Fruit fly (Drosophila melanogaster): ENCODE results near the gene Eig71Ec.

Eig71Ec gene

DNA sequence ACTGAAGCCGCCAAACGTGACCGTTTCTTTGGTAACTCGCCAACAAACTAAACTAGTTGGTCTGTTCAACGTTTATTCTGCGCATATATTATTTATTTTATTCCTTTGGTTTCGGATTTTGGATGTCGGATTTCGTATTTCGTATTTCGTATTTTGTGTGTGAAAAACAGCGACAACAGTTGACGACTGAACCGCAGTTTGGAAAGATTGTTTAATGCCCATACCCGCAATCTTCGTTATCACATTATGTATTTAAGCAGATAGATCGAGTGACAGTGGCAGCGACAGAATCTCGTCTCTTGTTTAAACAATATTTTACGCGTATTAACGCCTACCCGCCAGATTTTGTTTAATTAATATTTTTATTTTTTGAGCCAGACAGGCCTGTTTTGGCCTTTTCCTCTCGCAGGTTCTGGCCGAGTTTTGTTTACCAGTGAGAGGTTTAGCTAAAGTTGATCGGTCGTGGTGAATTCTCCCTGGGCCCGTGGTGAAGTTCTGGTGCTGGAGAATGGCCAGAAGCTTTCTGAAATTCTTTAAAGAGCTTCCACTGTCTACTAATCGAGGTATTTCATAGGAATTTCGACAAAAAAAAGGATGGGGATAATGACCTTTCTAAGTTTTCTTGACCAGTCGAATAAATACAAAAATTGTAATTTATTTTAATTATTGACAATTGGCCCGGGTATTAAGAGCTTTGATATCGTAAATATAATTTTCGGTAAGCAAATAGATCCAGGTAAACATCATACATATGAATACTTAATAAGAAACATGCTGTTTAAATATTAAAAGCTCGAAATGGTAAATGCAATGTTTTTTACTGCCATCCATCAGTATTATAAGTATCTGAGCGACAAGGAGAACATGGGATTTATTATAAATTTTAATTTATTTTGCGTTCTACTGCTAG is 4.1 kb downstream of the Eig71Ec start, which contains the start of the genes comm3 and CG43083:
TSS of gene comm3 (minus strand) at position 51 of the 910 bp plus-strand sequence.
TSS of gene CG43083 (plus strand) at position 860 of the 910 bp plus-strand sequence.
- no peak for TF ChIP-seq Mnt (GFP tag; optimal IDR thresholded peaks at IDR 0.05)
- TF ChIP-seq CG7101 (tag; optimal IDR thresholded peaks at IDR 0.05), result no peak
- no peak for TF ChIP-seq CG11617 (GFP tag; optimal IDR thresholded peaks at IDR 0.05)
- TF ChIP-seq CG7045 (GFP tag; optimal IDR thresholded peaks at IDR 0.05), result no peak
- no peak for TF ChIP-seq kay (GFP tag; ENCODE audit: borderline replicate concordance)
- no peak for TF ChIP-seq bab1 (GFP tag; optimal IDR thresholded peaks at IDR 0.05)
- no peak for TF ChIP-seq cic (GFP tag; optimal IDR thresholded peaks at IDR 0.05)
- no peak for TF ChIP-seq CG33017 (tag; optimal IDR thresholded peaks at IDR 0.05)
- no peak for TF ChIP-seq CG12768 (GFP tag; optimal IDR thresholded peaks at IDR 0.05)
- no peak for TF ChIP-seq CG5204 (GFP tag; optimal IDR thresholded peaks at IDR 0.05)
- TF ChIP-seq toe (GFP tag; optimal IDR thresholded peaks at IDR 0.05), result no peak
- TF ChIP-seq Clk (GFP tag; optimal IDR thresholded peaks at IDR 0.05), result no peak
- no peak for TF ChIP-seq ovo (GFP tag; optimal IDR thresholded peaks at IDR 0.05)

DNA sequence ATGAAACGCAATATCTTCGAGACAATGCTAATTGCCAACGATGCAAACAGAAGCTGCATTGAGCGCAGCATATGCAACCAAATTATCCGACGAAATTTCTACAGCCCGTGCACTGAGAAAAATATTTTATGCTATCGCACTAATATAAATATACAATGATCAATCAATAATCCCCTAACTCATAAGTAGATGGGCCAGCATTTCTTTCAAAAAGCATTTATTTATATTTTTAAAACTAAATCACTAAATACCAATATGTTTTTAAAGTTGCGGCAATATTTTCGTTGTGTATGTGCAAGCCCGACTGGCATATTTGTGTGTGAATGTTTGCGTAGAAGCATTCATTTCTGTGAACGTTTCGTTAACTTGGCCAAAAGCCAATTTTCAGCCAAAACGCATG is 5.9 kb downstream of the Eig71Ec start:
- no peak for TF ChIP-seq kay (GFP tag; ENCODE audit: borderline replicate concordance)
- TF ChIP-seq toe (GFP tag; optimal IDR thresholded peaks at IDR 0.05), result no peak
- TF ChIP-seq Mnt (GFP tag; optimal IDR thresholded peaks at IDR 0.05), result no peak
- no peak for TF ChIP-seq CG14711 (tag; optimal IDR thresholded peaks at IDR 0.05)
- TF ChIP-seq CG11617 (GFP tag; optimal IDR thresholded peaks at IDR 0.05), result no peak
- TF ChIP-seq Hr96 (GFP tag; optimal IDR thresholded peaks at IDR 0.05), result no peak
- no peak for TF ChIP-seq cnc (optimal IDR thresholded peaks at IDR 0.05)
- TF ChIP-seq tj (GFP tag; optimal IDR thresholded peaks at IDR 0.05), result no peak
- no peak for TF ChIP-seq CG7101 (tag; optimal IDR thresholded peaks at IDR 0.05)
- TF ChIP-seq ovo (GFP tag; optimal IDR thresholded peaks at IDR 0.05), result no peak
- TF ChIP-seq CG7045 (GFP tag; optimal IDR thresholded peaks at IDR 0.05), result no peak

DNA sequence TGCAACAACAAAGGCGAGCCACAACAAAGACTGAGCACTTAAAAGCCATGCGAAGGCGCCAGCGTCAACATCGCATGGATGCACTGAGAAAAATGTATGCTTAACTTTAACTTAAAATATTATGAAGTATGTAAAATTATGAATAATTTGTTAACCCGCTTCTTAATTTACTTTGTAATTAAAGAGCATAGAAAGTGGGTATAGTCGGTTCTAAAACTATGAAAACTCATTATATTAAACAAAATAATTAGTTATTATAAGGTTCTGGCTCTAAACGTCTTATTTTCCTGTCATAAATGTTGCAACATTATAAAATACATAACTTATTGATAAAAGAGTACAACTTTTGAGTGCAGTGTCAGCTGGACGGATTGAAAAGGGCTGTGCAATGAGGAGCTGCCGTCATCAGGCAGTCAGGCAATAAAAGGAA is 10.4 kb downstream of the Eig71Ec start:
- TF ChIP-seq CG1620 (GFP tag; optimal IDR thresholded peaks at IDR 0.05) (no peak), CG12768 (GFP tag; optimal IDR thresholded peaks at IDR 0.05) (no peak), CG11617 (GFP tag; optimal IDR thresholded peaks at IDR 0.05) (no peak), bab1 (GFP tag; optimal IDR thresholded peaks at IDR 0.05) (no peak), CG7101 (tag; optimal IDR thresholded peaks at IDR 0.05) (no peak), kay (GFP tag; ENCODE audit: borderline replicate concordance) (no peak), CG14711 (tag; optimal IDR thresholded peaks at IDR 0.05) (no peak), cnc (optimal IDR thresholded peaks at IDR 0.05) (no peak), Mnt (GFP tag; optimal IDR thresholded peaks at IDR 0.05) (no peak), Crg-1 (GFP tag; optimal IDR thresholded peaks at IDR 0.05) (no peak), toe (GFP tag; optimal IDR thresholded peaks at IDR 0.05) (no peak), CG5204 (GFP tag; optimal IDR thresholded peaks at IDR 0.05) (no peak), CG33017 (tag; optimal IDR thresholded peaks at IDR 0.05) (no peak)

DNA sequence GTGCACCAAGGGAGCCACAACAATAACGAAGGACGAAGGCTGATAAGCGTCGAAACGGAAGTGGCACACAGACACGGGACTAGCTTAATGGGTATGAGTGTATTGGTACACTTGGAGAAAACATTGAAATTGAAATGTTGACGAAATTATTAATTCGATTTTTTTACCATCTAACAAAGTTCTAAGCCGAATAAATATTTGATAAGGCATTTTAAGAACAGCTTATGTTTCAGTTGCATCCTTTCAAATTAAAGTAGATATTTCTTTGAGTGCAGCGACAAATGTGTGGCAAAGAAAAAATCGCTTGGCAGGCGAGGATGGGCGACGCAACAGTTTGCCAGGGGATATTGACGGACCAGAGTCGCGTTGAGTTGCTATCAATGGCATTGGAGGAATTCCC is 12.1 kb downstream of the Eig71Ec start:
- TF ChIP-seq Hr96 (GFP tag; optimal IDR thresholded peaks at IDR 0.05) (no peak), tj (GFP tag; optimal IDR thresholded peaks at IDR 0.05) (no peak), CG14711 (tag; optimal IDR thresholded peaks at IDR 0.05) (no peak), CG12768 (GFP tag; optimal IDR thresholded peaks at IDR 0.05) (no peak), CG11617 (GFP tag; optimal IDR thresholded peaks at IDR 0.05) (no peak), Crg-1 (GFP tag; optimal IDR thresholded peaks at IDR 0.05) (no peak), Clk (GFP tag; optimal IDR thresholded peaks at IDR 0.05) (no peak), CG7101 (tag; optimal IDR thresholded peaks at IDR 0.05) (no peak), pad (GFP tag; optimal IDR thresholded peaks at IDR 0.05) (no peak), toe (GFP tag; optimal IDR thresholded peaks at IDR 0.05) (no peak), bab1 (GFP tag; optimal IDR thresholded peaks at IDR 0.05) (no peak), cnc (optimal IDR thresholded peaks at IDR 0.05) (no peak), CG1620 (GFP tag; optimal IDR thresholded peaks at IDR 0.05) (no peak), Mnt (GFP tag; optimal IDR thresholded peaks at IDR 0.05) (no peak), kay (GFP tag; ENCODE audit: borderline replicate concordance) (no peak), CG5204 (GFP tag; optimal IDR thresholded peaks at IDR 0.05) (no peak)

DNA sequence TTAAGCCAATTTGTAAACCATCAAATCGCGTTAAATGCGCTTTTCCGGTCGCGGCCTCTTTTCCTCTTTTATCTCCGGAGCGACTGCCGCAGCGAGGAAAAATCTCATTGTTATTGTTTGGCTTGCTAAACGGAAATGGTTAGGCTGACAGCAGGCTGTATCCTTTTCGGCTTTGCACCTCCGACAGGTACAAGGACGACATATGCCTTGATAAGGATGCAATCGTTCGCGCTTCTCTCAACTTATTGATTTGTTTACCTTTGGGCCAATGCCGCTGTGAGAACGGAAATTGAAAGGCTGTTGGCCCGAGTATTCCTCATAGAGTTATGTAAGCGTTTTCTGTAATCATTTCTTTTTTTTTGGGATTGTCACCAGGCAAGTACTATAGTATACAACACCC is 13.5 kb downstream of the Eig71Ec start:
- no peak for TF ChIP-seq cic (GFP tag; optimal IDR thresholded peaks at IDR 0.05)
- no peak for TF ChIP-seq CG1620 (GFP tag; optimal IDR thresholded peaks at IDR 0.05)
- TF ChIP-seq CG11617 (GFP tag; optimal IDR thresholded peaks at IDR 0.05), result no peak
- TF ChIP-seq ovo (GFP tag; optimal IDR thresholded peaks at IDR 0.05), result no peak
- no peak for TF ChIP-seq tj (GFP tag; optimal IDR thresholded peaks at IDR 0.05)
- TF ChIP-seq pad (GFP tag; optimal IDR thresholded peaks at IDR 0.05), result no peak
- TF ChIP-seq Crg-1 (GFP tag; optimal IDR thresholded peaks at IDR 0.05), result no peak
- TF ChIP-seq CG33017 (tag; optimal IDR thresholded peaks at IDR 0.05), result no peak
- TF ChIP-seq cnc (optimal IDR thresholded peaks at IDR 0.05), result no peak
- TF ChIP-seq CG12768 (GFP tag; optimal IDR thresholded peaks at IDR 0.05), result no peak
- no peak for TF ChIP-seq CG14711 (tag; optimal IDR thresholded peaks at IDR 0.05)
- no peak for TF ChIP-seq CG5204 (GFP tag; optimal IDR thresholded peaks at IDR 0.05)
- no peak for TF ChIP-seq toe (GFP tag; optimal IDR thresholded peaks at IDR 0.05)
- no peak for TF ChIP-seq CG7045 (GFP tag; optimal IDR thresholded peaks at IDR 0.05)
- TF ChIP-seq bab1 (GFP tag; optimal IDR thresholded peaks at IDR 0.05), result no peak
- no peak for TF ChIP-seq CG7101 (tag; optimal IDR thresholded peaks at IDR 0.05)

DNA sequence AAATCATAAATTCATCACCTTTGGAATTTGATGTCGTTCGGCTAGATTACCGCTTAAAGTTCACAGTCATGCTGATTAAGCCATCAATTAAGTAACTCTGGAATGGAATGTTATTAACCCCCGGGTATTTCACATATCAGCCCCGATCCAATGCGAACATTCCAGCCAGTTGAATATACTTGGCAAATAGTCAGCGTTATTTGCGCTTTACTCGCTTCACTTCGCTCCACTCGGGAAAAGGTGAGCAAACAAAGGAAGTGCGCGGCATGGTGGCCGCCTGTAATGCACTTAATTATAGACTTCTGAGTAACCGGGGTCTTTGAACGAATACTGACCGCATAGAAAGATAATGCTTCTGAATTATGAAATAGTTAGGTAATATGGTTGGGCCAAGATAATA is 14.4 kb downstream of the Eig71Ec start:
- TF ChIP-seq Clk (GFP tag; optimal IDR thresholded peaks at IDR 0.05), result no peak
- TF ChIP-seq CG12768 (GFP tag; optimal IDR thresholded peaks at IDR 0.05), result no peak
- peak; percentile 49 for TF ChIP-seq kay (GFP tag; ENCODE audit: borderline replicate concordance)
